Worm (Caenorhabditis elegans): ENCODE measurements around the gene sap-49.

Gene sap-49

DNA sequence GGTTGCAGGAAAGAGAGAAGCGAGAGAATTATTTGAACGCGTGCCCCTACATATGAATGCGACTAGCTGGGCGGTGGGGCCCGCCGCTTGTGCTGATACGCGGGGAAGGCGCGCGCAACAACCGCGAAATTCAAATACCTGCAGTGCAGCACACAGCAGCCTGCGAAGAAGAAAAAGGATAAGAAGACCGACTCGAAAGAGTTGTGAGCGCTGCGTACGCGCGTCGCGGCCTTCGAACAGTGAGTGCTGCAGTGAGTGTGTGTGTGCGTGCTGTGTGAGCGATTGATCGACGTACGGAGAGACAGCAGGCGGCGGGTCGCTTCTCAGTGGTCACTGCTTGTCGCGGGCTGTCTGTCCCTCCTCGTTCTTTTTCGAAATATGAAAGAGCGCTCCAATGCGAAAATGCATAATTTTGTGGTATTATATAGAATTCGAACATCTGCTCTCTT, 7.3 kb downstream of the sap-49 start (continued):
- TF ChIP-seq nhr-23 (tag; optimal IDR thresholded peaks at IDR 0.05) (peak; percentile 70), aly-2 (tag; optimal IDR thresholded peaks at IDR 0.05) (no peak), ceh-16 (tag; optimal IDR thresholded peaks at IDR 0.05) (no peak)

DNA sequence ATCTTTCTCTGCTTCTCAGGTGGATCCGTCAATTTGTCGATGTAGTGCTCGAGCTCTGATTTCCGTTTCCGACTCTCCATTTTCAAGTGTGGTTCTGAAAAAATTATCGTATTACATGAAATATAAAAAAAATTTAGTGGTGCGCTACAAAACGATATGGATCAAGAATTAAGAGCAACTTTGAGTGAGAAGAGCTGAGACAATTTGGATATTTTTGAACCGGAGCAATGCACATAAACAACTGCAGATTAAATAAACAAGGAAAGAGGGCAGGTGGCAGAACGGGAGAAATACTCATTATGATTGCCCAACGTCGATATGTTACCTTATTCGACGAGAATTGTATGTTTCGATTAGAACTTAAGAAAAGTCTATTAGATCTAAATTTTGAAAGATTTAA, 7.9 kb downstream of the sap-49 start, which contains the start of gene swsn-7:
Gene swsn-7 (minus strand): TSS at position 101 of the 400 bp plus-strand sequence.
- TF ChIP-seq nhr-12 (tag; optimal IDR thresholded peaks at IDR 0.05) (no peak), mml-1 (tag; optimal IDR thresholded peaks at IDR 0.05) (no peak), pqm-1 (tag; optimal IDR thresholded peaks at IDR 0.05) (no peak), lsy-12 (tag; optimal IDR thresholded peaks at IDR 0.05) (no peak), R02D3.7 (tag; optimal IDR thresholded peaks at IDR 0.05) (no peak), ZK546.5 (tag; optimal IDR thresholded peaks at IDR 0.05) (no peak)

DNA sequence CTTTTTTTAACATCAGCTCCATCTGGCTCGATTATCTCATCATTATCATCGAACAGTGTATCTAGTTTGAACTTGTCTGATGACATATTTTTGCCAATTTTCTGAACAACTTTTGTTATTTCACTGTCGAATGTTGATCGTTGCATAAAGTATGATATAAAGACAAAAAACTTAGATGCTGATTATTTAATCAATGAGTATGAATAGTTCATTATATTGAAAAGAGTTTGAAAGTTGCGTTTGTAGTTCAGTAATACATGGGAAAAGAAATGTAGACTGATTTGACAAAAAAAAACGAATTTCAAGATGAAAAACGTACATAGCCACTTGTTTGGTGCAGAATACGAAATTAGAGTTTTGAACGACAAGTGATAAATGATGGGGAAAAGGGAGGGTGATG, 13.1 kb downstream of the sap-49 start, which contains the start of gene hda-2:
Gene hda-2 (minus strand): TSS at position 101 of the 400 bp plus-strand sequence.
- no peak for TF ChIP-seq tbx-2 (tag; optimal IDR thresholded peaks at IDR 0.05)

DNA sequence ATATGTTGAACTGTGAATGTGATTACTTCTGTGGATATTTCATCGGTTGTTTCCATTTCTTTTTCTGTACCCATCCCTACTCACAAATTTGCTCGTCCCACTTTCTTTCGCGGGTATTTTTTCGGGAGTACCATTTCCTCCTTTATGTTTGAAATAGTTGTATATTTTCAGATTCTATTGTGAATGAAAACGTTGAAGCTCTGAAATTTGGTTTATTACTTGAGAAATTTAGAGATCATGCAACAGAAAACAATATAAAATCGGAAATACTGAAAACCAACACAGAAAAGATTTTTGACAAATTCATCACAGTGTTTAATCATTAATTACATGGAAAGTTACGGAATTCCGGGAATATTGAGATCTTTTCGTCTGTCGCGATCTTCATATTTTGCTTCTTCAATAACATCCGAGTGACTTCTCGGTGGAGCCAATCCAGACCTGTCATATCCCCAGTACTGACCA, 15.0 kb downstream of the sap-49 start:
- peak; percentile 6 for TF ChIP-seq nhr-23 (tag; optimal IDR thresholded peaks at IDR 0.05)
- TF ChIP-seq elt-2 (tag; optimal IDR thresholded peaks at IDR 0.05), result peak; percentile 6
- TF ChIP-seq ceh-16 (tag; optimal IDR thresholded peaks at IDR 0.05), result no peak
- TF ChIP-seq ztf-4 (tag; optimal IDR thresholded peaks at IDR 0.05), result peak; percentile 73
- TF ChIP-seq tbx-2 (tag; optimal IDR thresholded peaks at IDR 0.05), result no peak
- TF ChIP-seq ama-1 (optimal IDR thresholded peaks at IDR 0.05), result peak; percentile 42
- peak; percentile 21 for TF ChIP-seq nhr-25 (tag; optimal IDR thresholded peaks at IDR 0.05)
- no peak for TF ChIP-seq nhr-77 (tag; optimal IDR thresholded peaks at IDR 0.05)
- peak; percentile 34 for TF ChIP-seq nhr-43 (tag; optimal IDR thresholded peaks at IDR 0.05; ENCODE audit: poor library complexity, severe bottlenecking)
- no peak for TF ChIP-seq sea-2 (GFP tag; optimal IDR thresholded peaks at IDR 0.05)

DNA sequence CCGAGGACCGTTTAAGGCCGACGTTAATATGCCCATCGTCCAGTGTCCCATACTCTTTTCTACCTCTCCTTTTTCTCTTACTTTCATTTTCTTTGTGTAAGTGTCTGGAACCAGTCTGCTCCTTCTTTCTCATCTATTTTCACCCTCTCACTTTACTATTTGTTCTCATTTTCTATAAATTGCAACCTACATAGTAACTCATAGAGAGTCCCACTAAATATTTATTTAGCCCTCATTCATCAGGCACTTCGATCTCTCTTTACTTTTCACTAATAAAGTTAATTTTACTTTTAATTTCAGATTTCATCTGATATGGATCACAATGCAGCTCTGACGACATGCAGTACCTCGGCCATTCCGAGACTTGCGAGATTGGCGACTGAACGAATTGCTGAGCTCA, 18.2 kb downstream of the sap-49 start, which contains the start of gene zyg-11:
Gene zyg-11 (plus strand): TSS at position 301 of the 400 bp plus-strand sequence.
- TF ChIP-seq lin-15B (tag; optimal IDR thresholded peaks at IDR 0.05) (peak; percentile 63), pha-4 (tag; optimal IDR thresholded peaks at IDR 0.05) (peak; percentile 7), fkh-2 (tag; optimal IDR thresholded peaks at IDR 0.05) (no peak), mml-1 (tag; optimal IDR thresholded peaks at IDR 0.05) (no peak)

- TF ChIP-seq ztf-4 (tag; optimal IDR thresholded peaks at IDR 0.05) (no peak), mdl-1 (tag; optimal IDR thresholded peaks at IDR 0.05) (peak; percentile 73), nhr-237 (tag; optimal IDR thresholded peaks at IDR 0.05) (no peak), elt-2 (tag; optimal IDR thresholded peaks at IDR 0.05) (peak; percentile 89), nhr-77 (tag; optimal IDR thresholded peaks at IDR 0.05) (no peak), jun-1 (tag; optimal IDR thresholded peaks at IDR 0.05) (peak; percentile 83), elt-1 (tag; optimal IDR thresholded peaks at IDR 0.05) (no peak), nfya-1 (tag; optimal IDR thresholded peaks at IDR 0.05; ENCODE audit: insufficient read depth) (peak; percentile 49), ceh-82 (tag; optimal IDR thresholded peaks at IDR 0.05) (no peak), ceh-16 (tag; optimal IDR thresholded peaks at IDR 0.05) (no peak), ZK546.5 (tag; optimal IDR thresholded peaks at IDR 0.05) (no peak), egl-5 (tag; optimal IDR thresholded peaks at IDR 0.05) (no peak), unc-62 (GFP tag; optimal IDR thresholded peaks at IDR 0.05) (no peak), nhr-12 (tag; optimal IDR thresholded peaks at IDR 0.05) (no peak), R02D3.7 (tag; optimal IDR thresholded peaks at IDR 0.05) (no peak), eor-1 (tag; optimal IDR thresholded peaks at IDR 0.05) (no peak), lin-39 (tag; optimal IDR thresholded peaks at IDR 0.05) (no peak), nhr-23 (tag; optimal IDR thresholded peaks at IDR 0.05) (peak; percentile 96), pha-4 (tag; optimal IDR thresholded peaks at IDR 0.05) (peak; percentile 32), egl-27 (tag; optimal IDR thresholded peaks at IDR 0.05) (no peak), ceh-28 (tag; optimal IDR thresholded peaks at IDR 0.05) (peak; percentile 34), snpc-4 (tag; optimal IDR thresholded peaks at IDR 0.05) (no peak), fkh-10 (GFP tag; optimal IDR thresholded peaks at IDR 0.05) (no peak), fkh-2 (tag; optimal IDR thresholded peaks at IDR 0.05) (no peak), aly-2 (tag; optimal IDR thresholded peaks at IDR 0.05) (no peak), lin-15B (tag; optimal IDR thresholded peaks at IDR 0.05) (no peak), mml-1 (tag; optimal IDR thresholded peaks at IDR 0.05) (no peak), unc-39 (tag; optimal IDR thresholded peaks at IDR 0.05) (no peak), nhr-25 (tag; optimal IDR thresholded peaks at IDR 0.05) (peak; percentile 93), nhr-43 (tag; optimal IDR thresholded peaks at IDR 0.05; ENCODE audit: poor library complexity, severe bottlenecking) (peak; percentile 91), nhr-28 (tag; optimal IDR thresholded peaks at IDR 0.05) (no peak), ztf-11 (tag; optimal IDR thresholded peaks at IDR 0.05) (no peak), elt-3 (tag; optimal IDR thresholded peaks at IDR 0.05) (peak in 2 of 3 experiments; percentile 46 to 59), ama-1 (optimal IDR thresholded peaks at IDR 0.05) (peak; percentile 57), tbx-2 (tag; optimal IDR thresholded peaks at IDR 0.05) (peak; percentile 26), sea-2 (GFP tag; optimal IDR thresholded peaks at IDR 0.05) (no peak), nhr-11 (tag; optimal IDR thresholded peaks at IDR 0.05) (no peak), lsy-12 (tag; optimal IDR thresholded peaks at IDR 0.05) (peak; percentile 77)
Measured at ce11 chrII:8016761-8017160, 18.8 kb downstream of the sap-49 start.

Measured in whole organism, L3 larva.